Worm (Caenorhabditis elegans) whole organism, mixed stage, embryonic: ENCODE results near the gene F48E8.3.

Experiments used
- nhr-237 ChIP-seq: fragments of 150-350 bp; optimal IDR thresholded peaks from 2 replicates; lab custom pipeline; 2014; ENCODE audit warnings: missing biosample characterization, missing genetic modification characterization
- sem-2 ChIP-seq: fragments of 200-800 bp; sonication (Bioruptor generic); optimal IDR thresholded peaks from 2 replicates; lab custom pipeline; 2018; ENCODE audit warnings: mild to moderate bottlenecking, missing genetic modification characterization, missing compliant biosample characterization
- unc-62 ChIP-seq: fragments of 150-350 bp; optimal IDR thresholded peaks from 2 replicates; lab custom pipeline; 2014; ENCODE audit warnings: missing biosample characterization, missing genetic modification reagents, missing genetic modification characterization

ce11 chrIII:5438064-5438463 is 23.1 kb upstream of the F48E8.3 start:
- TF ChIP-seq unc-62 (GFP tag; lab: Kevin White, UChicago) (no peak), sem-2 (GFP tag; lab: Kevin White, UChicago) (no peak), nhr-237 (tag; lab: Kevin White, UChicago) (no peak)
